Fruit fly (Drosophila melanogaster): Measurements from ENCODE around the gene Mpi.

Gene Mpi

DNA sequence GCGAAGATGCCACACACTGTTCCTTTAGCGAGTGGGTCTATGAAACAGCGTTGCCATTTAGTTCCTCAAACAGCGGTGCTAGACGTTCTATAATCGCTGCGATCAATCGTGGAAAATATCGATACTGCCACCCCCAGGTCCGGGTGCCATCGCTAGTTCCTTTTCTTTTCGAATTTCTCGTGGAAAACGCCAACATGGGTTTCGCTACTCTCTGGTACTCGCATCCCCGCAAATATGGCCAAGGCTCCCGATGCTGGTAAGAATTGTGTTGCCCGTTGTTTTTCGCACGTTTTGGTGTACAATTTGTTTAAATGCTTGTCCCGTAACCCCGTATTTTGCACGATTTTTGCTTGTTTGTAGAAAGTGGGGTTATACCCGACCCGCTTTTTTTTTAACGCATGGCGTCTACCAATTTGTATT lies 18.5 kb downstream of the Mpi start, which contains the start of gene RpS29 (continued):
- TF ChIP-seq Dip3 (GFP tag; optimal IDR thresholded peaks at IDR 0.05) (peak; percentile 72), CG6689 (GFP tag; IDR thresholded peaks at IDR 0.05) (peak; percentile 28; the same call in 1 of the 2 replicates), dm (GFP tag; optimal IDR thresholded peaks at IDR 0.05) (peak; percentile 97), stwl (tag; optimal IDR thresholded peaks at IDR 0.05) (peak; percentile 73), luna (GFP tag; optimal IDR thresholded peaks at IDR 0.05) (peak; percentile 88), bigmax (GFP tag; optimal IDR thresholded peaks at IDR 0.05) (peak; percentile 99), Six4 (GFP tag; optimal IDR thresholded peaks at IDR 0.05) (peak; percentile 61), Meics (GFP tag; optimal IDR thresholded peaks at IDR 0.05) (peak; percentile 87), HLH3B (GFP tag; IDR thresholded peaks at IDR 0.05) (peak; percentile 73), CG17385 (GFP tag; optimal IDR thresholded peaks at IDR 0.05) (peak; percentile 54), CG13894 (tag; optimal IDR thresholded peaks at IDR 0.05) (peak; percentile 91), CG12299 (tag; optimal IDR thresholded peaks at IDR 0.05) (peak; percentile 66), bbx (GFP tag; IDR thresholded peaks at IDR 0.05; ENCODE audit: partially characterized antibody) (peak; percentile 95), Bgb (GFP tag; IDR thresholded peaks at IDR 0.05; ENCODE audit: partially characterized antibody) (peak; percentile 98), CG3163 (GFP tag; optimal IDR thresholded peaks at IDR 0.05) (peak; percentile 80), salm (tag; optimal IDR thresholded peaks at IDR 0.05) (peak; percentile 64), ewg (GFP tag; optimal IDR thresholded peaks at IDR 0.05) (peak; percentile 57), CG7372 (GFP tag; IDR thresholded peaks at IDR 0.05) (peak; percentile 77), sim (GFP tag; IDR thresholded peaks at IDR 0.05) (no peak), CG17829 (tag; optimal IDR thresholded peaks at IDR 0.05) (peak; percentile 74), CG8478 (optimal IDR thresholded peaks at IDR 0.05) (no peak), CG11560 (tag; IDR thresholded peaks at IDR 0.05) (peak; percentile 74; the same call in 2 of the 3 replicates), ind (GFP tag; optimal IDR thresholded peaks at IDR 0.05) (peak; percentile 83), pros (GFP tag; optimal IDR thresholded peaks at IDR 0.05) (no peak), CG33557 (GFP tag; optimal IDR thresholded peaks at IDR 0.05) (peak; percentile 67), CG4360 (GFP tag; IDR thresholded peaks at IDR 0.05) (no peak), Dek (tag; optimal IDR thresholded peaks at IDR 0.05) (peak; percentile 77), CG10979 (tag; optimal IDR thresholded peaks at IDR 0.05) (peak; percentile 36), CG30020 (tag; optimal IDR thresholded peaks at IDR 0.05) (peak; percentile 44), CG1603 (tag; optimal IDR thresholded peaks at IDR 0.05) (peak; percentile 97), Chrac-16 (GFP tag; optimal IDR thresholded peaks at IDR 0.05) (peak; percentile 83), Sry-β (GFP tag; optimal IDR thresholded peaks at IDR 0.05) (peak; percentile 53), CG2889 (GFP tag; IDR thresholded peaks at IDR 0.05) (peak; percentile 65; the same call in 1 of the 3 replicates), HLH54F (GFP tag; optimal IDR thresholded peaks at IDR 0.05) (peak; percentile 87), zen (tag; optimal IDR thresholded peaks at IDR 0.05) (peak; percentile 39), HHEX (GFP tag; optimal IDR thresholded peaks at IDR 0.05) (peak; percentile 82), Mes4 (GFP tag; optimal IDR thresholded peaks at IDR 0.05) (peak; percentile 84), CG1024 (GFP tag; IDR thresholded peaks at IDR 0.05) (peak; percentile 64), ap (GFP tag; IDR thresholded peaks at IDR 0.05) (no peak), Ets97D (GFP tag; optimal IDR thresholded peaks at IDR 0.05) (peak; percentile 98), Lpt (GFP tag; optimal IDR thresholded peaks at IDR 0.05) (no peak), gem (tag; optimal IDR thresholded peaks at IDR 0.05) (peak; percentile 61), CG16813 (GFP tag; IDR thresholded peaks at IDR 0.05; ENCODE audit: partially characterized antibody) (peak; percentile 93), bab2 (GFP tag; optimal IDR thresholded peaks at IDR 0.05) (peak; percentile 86), Hsf (GFP tag; optimal IDR thresholded peaks at IDR 0.05) (peak; percentile 86), CG9932 (GFP tag; IDR thresholded peaks at IDR 0.05) (peak; percentile 95), Spps (tag; optimal IDR thresholded peaks at IDR 0.05) (peak; percentile 29), gcm2 (GFP tag; optimal IDR thresholded peaks at IDR 0.05) (peak; percentile 62), crp (GFP tag; optimal IDR thresholded peaks at IDR 0.05) (peak in 1 of 2 experiments; percentile 50), CG7357 (GFP tag; IDR thresholded peaks at IDR 0.05) (no peak), cato (GFP tag; optimal IDR thresholded peaks at IDR 0.05; ENCODE audit: borderline replicate concordance) (peak; percentile 38)

Measured in whole organism, embryonic.